Fruit fly (Drosophila melanogaster) whole organism, pupa: ENCODE measurements around the gene TbCMF46.

ENCODE experiments used
- CG10348 ChIP-seq: fragments of 200-800 bp; sonication (Bioruptor generic); IDR thresholded peaks from 2 replicates; pipeline ENCODE4 v1.3.6; 2022; ENCODE audit warnings: missing biosample characterization, missing genetic modification characterization
- CG12605 ChIP-seq: fragments of 200-800 bp; sonication (Bioruptor generic); IDR thresholded peaks from 2 replicates; pipeline ENCODE4 v1.3.6; 2022; ENCODE audit warnings: missing biosample characterization, missing genetic modification characterization
- CG13204 ChIP-seq: fragments of 200-800 bp; sonication (Bioruptor generic); optimal IDR thresholded peaks from 2 replicates; lab custom pipeline; 2018; ENCODE audit warnings: missing biosample characterization, mild to moderate bottlenecking, missing genetic modification characterization, moderate library complexity
- CG14655 ChIP-seq: fragments of 200-800 bp; sonication (Bioruptor generic); optimal IDR thresholded peaks from 3 replicates; lab custom pipeline; 2017; ENCODE audit warnings: mild to moderate bottlenecking, missing biosample characterization, missing genetic modification reagents, missing genetic modification characterization
- CG15710 ChIP-seq: fragments of 200-800 bp; sonication (Bioruptor generic); optimal IDR thresholded peaks from 2 replicates; lab custom pipeline; 2018; ENCODE audit warnings: missing biosample characterization, mild to moderate bottlenecking, missing genetic modification characterization, moderate library complexity
- CG17806 ChIP-seq: fragments of 200-800 bp; sonication (Bioruptor generic); optimal IDR thresholded peaks from 2 replicates; lab custom pipeline; 2018; ENCODE audit warnings: missing biosample characterization, mild to moderate bottlenecking, missing genetic modification characterization, moderate library complexity
- CG32121 ChIP-seq: fragments of 200-800 bp; sonication (Bioruptor generic); IDR thresholded peaks from 2 replicates; pipeline ENCODE4 v1.3.6; 2022; ENCODE audit warnings: missing biosample characterization, missing genetic modification characterization
- CG34367 ChIP-seq: fragments of 200-800 bp; sonication (Bioruptor generic); optimal IDR thresholded peaks from 2 replicates; lab custom pipeline; 2018; ENCODE audit warnings: missing biosample characterization, mild to moderate bottlenecking, missing genetic modification characterization
- CG4496 ChIP-seq: fragments of 200-800 bp; sonication (Bioruptor generic); IDR thresholded peaks from 3 replicates; pipeline ENCODE4 v1.3.6; 2022; ENCODE audit warnings: missing biosample characterization, missing genetic modification characterization
- CG8159 ChIP-seq: fragments of 200-800 bp; sonication (Bioruptor generic); optimal IDR thresholded peaks from 3 replicates; lab custom pipeline; 2018; ENCODE audit warnings: missing biosample characterization, mild to moderate bottlenecking, missing genetic modification characterization, moderate library complexity
- CG8301 ChIP-seq: fragments of 200-800 bp; sonication (Bioruptor generic); optimal IDR thresholded peaks from 2 replicates; lab custom pipeline; 2018; ENCODE audit warnings: missing biosample characterization, mild to moderate bottlenecking, missing genetic modification characterization
- CG9948 ChIP-seq: fragments of 200-800 bp; sonication (Bioruptor generic); optimal IDR thresholded peaks from 2 replicates; lab custom pipeline; 2018; ENCODE audit warnings: missing biosample characterization, mild to moderate bottlenecking, missing genetic modification characterization, moderate library complexity
- D1 ChIP-seq: fragments of 200-800 bp; sonication (Bioruptor generic); optimal IDR thresholded peaks from 2 replicates; lab custom pipeline; 2018; ENCODE audit warnings: missing biosample characterization, mild to moderate bottlenecking, missing genetic modification characterization, moderate library complexity
- EcR ChIP-seq: fragments of 200-800 bp; sonication (Bioruptor generic); optimal IDR thresholded peaks from 3 replicates; lab custom pipeline; 2019; ENCODE audit warnings: missing biosample characterization, missing genetic modification characterization, mild to moderate bottlenecking, moderate library complexity, missing genetic modification reagents
- Ets98B ChIP-seq: fragments of 200-800 bp; sonication (Bioruptor generic); IDR thresholded peaks from 2 replicates; pipeline ENCODE4 v1.3.6; 2022; ENCODE audit warnings: missing biosample characterization, missing genetic modification characterization
- Pif1A ChIP-seq: fragments of 200-800 bp; sonication (Bioruptor generic); optimal IDR thresholded peaks from 3 replicates; lab custom pipeline; 2016; ENCODE audit warnings: missing biosample characterization, missing genetic modification characterization
- Pif1B ChIP-seq: fragments of 200-800 bp; sonication (Bioruptor generic); optimal IDR thresholded peaks from 3 replicates; lab custom pipeline; 2016; ENCODE audit warnings: missing biosample characterization, missing genetic modification characterization
- Snoo ChIP-seq: fragments of 200-800 bp; sonication (Bioruptor generic); optimal IDR thresholded peaks from 3 replicates; lab custom pipeline; 2017; ENCODE audit warnings: missing biosample characterization, mild to moderate bottlenecking, missing genetic modification characterization, inconsistent platforms
- fd96Ca ChIP-seq: fragments of 200-800 bp; sonication (Bioruptor generic); IDR thresholded peaks from 3 replicates; pipeline ENCODE4 v1.3.6; 2022; ENCODE audit warnings: missing biosample characterization, missing genetic modification characterization
- gl ChIP-seq: fragments of 200-800 bp; sonication (Bioruptor generic); optimal IDR thresholded peaks from 2 replicates; lab custom pipeline; 2018; ENCODE audit warnings: missing biosample characterization, mild to moderate bottlenecking, missing genetic modification characterization
- rn ChIP-seq: fragments of 200-800 bp; sonication (Bioruptor generic); IDR thresholded peaks from 2 replicates; pipeline ENCODE4 v1.3.6; 2022; ENCODE audit warnings: missing biosample characterization, missing genetic modification characterization

Gene TbCMF46

dm6 chr2L:9918020-9918959 is 6.4 kb downstream of the TbCMF46 start, which contains the start of the genes CG5885 and CG4598:
CG5885 (minus strand) TSS chr2L:9918330.
CG4598 (plus strand) TSS chr2L:9918618.
- TF ChIP-seq Pif1B (GFP tag; lab: Kevin White, UChicago) (peak; percentile 69), CG17806 (tag; lab: Kevin White, UChicago) (peak; percentile 42), CG10348 (GFP tag; lab: Robert Waterston, UW) (no peak), CG8301 (peak; percentile 63), CG8159 (peak; percentile 63), CG34367 (peak; percentile 2), D1 (no peak), Ets98B (GFP tag; lab: Robert Waterston, UW) (peak; percentile 78), EcR (GFP tag; lab: Kevin White, UChicago) (peak; percentile 10), CG15710 (tag; lab: Kevin White, UChicago) (peak; percentile 55), CG9948 (tag; lab: Kevin White, UChicago) (peak; percentile 58), CG12605 (GFP tag; lab: Robert Waterston, UW) (peak; percentile 80), CG4496 (GFP tag; lab: Robert Waterston, UW) (peak; percentile 39), CG13204 (GFP tag; lab: Kevin White, UChicago) (peak; percentile 42), fd96Ca (GFP tag; lab: Robert Waterston, UW) (peak; percentile 43; the same call in 1 of the 3 replicates), Snoo (tag; lab: Kevin White, UChicago) (peak; percentile 44), CG32121 (GFP tag; lab: Robert Waterston, UW) (peak; percentile 76), CG14655 (GFP tag; lab: Kevin White, UChicago) (peak; percentile 78), rn (GFP tag; lab: Robert Waterston, UW) (no peak), gl (tag; lab: Kevin White, UChicago) (peak; percentile 81), Pif1A (peak; percentile 82)

- TF ChIP-seq CG14655 (GFP tag; lab: Kevin White, UChicago) (peak; percentile 98), CG10348 (GFP tag; lab: Robert Waterston, UW) (no peak), EcR (GFP tag; lab: Kevin White, UChicago) (peak; percentile 81), Pif1B (GFP tag; lab: Kevin White, UChicago) (peak; percentile 99), CG8159 (peak; percentile 93), CG32121 (GFP tag; lab: Robert Waterston, UW) (peak; percentile 96), CG34367 (peak; percentile 94), Pif1A (peak; percentile 98), gl (tag; lab: Kevin White, UChicago) (peak; percentile 100), fd96Ca (GFP tag; lab: Robert Waterston, UW) (peak; percentile 92), CG9948 (tag; lab: Kevin White, UChicago) (peak; percentile 77), D1 (peak; percentile 54), CG4496 (GFP tag; lab: Robert Waterston, UW) (peak; percentile 92), CG17806 (tag; lab: Kevin White, UChicago) (peak; percentile 89), rn (GFP tag; lab: Robert Waterston, UW) (peak; percentile 66; the same call in 1 of the 2 replicates), CG12605 (GFP tag; lab: Robert Waterston, UW) (peak; percentile 97), CG13204 (GFP tag; lab: Kevin White, UChicago) (peak; percentile 100), Ets98B (GFP tag; lab: Robert Waterston, UW) (peak; percentile 91), Snoo (tag; lab: Kevin White, UChicago) (peak; percentile 98), CG15710 (tag; lab: Kevin White, UChicago) (peak; percentile 87), CG8301 (peak; percentile 96)
Observed at dm6 chr2L:9915011-9915850, 9.4 kb downstream of the TbCMF46 start, which contains the start of gene yip2. yip2 (plus strand) TSS chr2L:9915253.

- TF ChIP-seq CG14655 (GFP tag; lab: Kevin White, UChicago) (no peak), D1 (no peak), CG8301 (no peak), CG4496 (GFP tag; lab: Robert Waterston, UW) (no peak), CG32121 (GFP tag; lab: Robert Waterston, UW) (no peak), CG17806 (tag; lab: Kevin White, UChicago) (no peak), CG8159 (no peak), CG9948 (tag; lab: Kevin White, UChicago) (no peak), fd96Ca (GFP tag; lab: Robert Waterston, UW) (no peak), Ets98B (GFP tag; lab: Robert Waterston, UW) (no peak), CG12605 (GFP tag; lab: Robert Waterston, UW) (no peak), Snoo (tag; lab: Kevin White, UChicago) (no peak), CG15710 (tag; lab: Kevin White, UChicago) (no peak), Pif1A (no peak)
- TF ChIP-seq, all 21 proteins: peak for 0
Observed at dm6 chr2L:9912570-9913260, 11.9 kb downstream of the TbCMF46 start, which contains the start of the genes Etl1 and Srp54. Etl1 (minus strand) TSS chr2L:9912608. Srp54 (plus strand) TSS chr2L:9912911.

dm6 chr2L:9911783-9912182 is 12.9 kb downstream of the TbCMF46 start:
- TF ChIP-seq CG32121 (GFP tag; lab: Robert Waterston, UW) = peak; percentile 50; the same call in 1 of the 2 replicates
- TF ChIP-seq CG9948 (tag; lab: Kevin White, UChicago) = no peak
- TF ChIP-seq Ets98B (GFP tag; lab: Robert Waterston, UW) = peak; percentile 76
- peak; percentile 5 for TF ChIP-seq CG17806 (tag; lab: Kevin White, UChicago)
- peak; percentile 0 for TF ChIP-seq CG8301
- no peak for TF ChIP-seq rn (GFP tag; lab: Robert Waterston, UW)
- peak; percentile 73 for TF ChIP-seq CG4496 (GFP tag; lab: Robert Waterston, UW)
- TF ChIP-seq Snoo (tag; lab: Kevin White, UChicago) = peak; percentile 10
- TF ChIP-seq Pif1A = peak; percentile 39
- TF ChIP-seq gl (tag; lab: Kevin White, UChicago) = no peak
- TF ChIP-seq CG10348 (GFP tag; lab: Robert Waterston, UW) = no peak
- 0 out of 2 replicates have a peak, but pooled peaks have one; percentile 17 for TF ChIP-seq CG12605 (GFP tag; lab: Robert Waterston, UW)
- peak; percentile 63; the same call in 2 of the 3 replicates for TF ChIP-seq fd96Ca (GFP tag; lab: Robert Waterston, UW)
